Fruit fly (Drosophila melanogaster): Measurements from ENCODE around the gene CG15202.

DNA sequence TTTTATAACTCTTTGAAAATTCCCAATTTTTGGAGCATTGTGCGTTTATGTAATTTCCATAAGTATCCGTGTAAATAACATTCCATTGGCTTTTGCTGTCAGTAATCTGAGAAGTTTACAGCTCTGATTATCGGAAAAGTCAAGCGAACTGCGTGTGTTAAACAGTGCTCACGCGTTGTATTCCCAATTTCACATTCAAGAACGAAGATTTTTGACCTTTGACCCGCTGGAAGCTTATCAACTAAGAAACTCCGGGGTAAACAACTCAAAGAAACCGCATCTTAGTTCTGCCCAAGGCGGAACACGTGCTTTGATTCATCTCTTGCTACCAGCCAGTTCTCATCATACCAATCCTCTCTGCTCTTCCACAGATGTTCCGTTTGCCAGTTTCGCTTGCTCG, 32.7 kb upstream of the CG15202 start:
- TF ChIP-seq psq (GFP tag; optimal IDR thresholded peaks at IDR 0.05) (no peak), dl (GFP tag; optimal IDR thresholded peaks at IDR 0.05; ENCODE audit: insufficient read depth in 1 of 2, partially characterized antibody in 2 of 2) (no peak)

All from whole organism, wandering third instar larva.